Worm (Caenorhabditis elegans) whole organism, L4 larva: Measurements from ENCODE around the gene F42A6.5.

Experiments
- F49E8.2 ChIP-seq: sonication (generic microtip); optimal IDR thresholded peaks from 2 replicates; lab custom pipeline; 2016; ENCODE audit warnings: missing compliant biosample characterization, mild to moderate bottlenecking, missing genetic modification characterization, borderline replicate concordance
- ama-1 ChIP-seq: fragments of 150-350 bp; optimal IDR thresholded peaks from 2 replicates; lab custom pipeline; 2014; ENCODE audit warnings: inconsistent platforms, mixed read lengths
- ceh-28 ChIP-seq: fragments of 150-350 bp; optimal IDR thresholded peaks from 2 replicates; lab custom pipeline; 2014; ENCODE audit warnings: missing biosample characterization, missing genetic modification reagents, missing genetic modification characterization
- duxl-1 ChIP-seq: sonication (generic microtip); optimal IDR thresholded peaks from 2 replicates; lab custom pipeline; 2016; ENCODE audit warnings: mild to moderate bottlenecking, missing genetic modification characterization, moderate library complexity, missing compliant biosample characterization; ENCODE audit not compliant: poor library complexity
- egl-27 ChIP-seq: sonication (generic microtip); optimal IDR thresholded peaks from 3 replicates; lab custom pipeline; 2017; ENCODE audit warnings: missing biosample characterization, missing genetic modification reagents, missing genetic modification characterization
- nhr-28 ChIP-seq: fragments of 150-350 bp; optimal IDR thresholded peaks from 2 replicates; lab custom pipeline; 2014; ENCODE audit warnings: missing biosample characterization, missing genetic modification characterization

- TF ChIP-seq F49E8.2 = no peak
- TF ChIP-seq nhr-28 (tag; lab: Kevin White, UChicago) = peak; percentile 45
- TF ChIP-seq duxl-1 (tag; lab: Kevin White, UChicago) = peak; percentile 20
- TF ChIP-seq egl-27 (tag; lab: Kevin White, UChicago) = no peak
- TF ChIP-seq ama-1 (lab: Kevin White, UChicago) = peak; percentile 94
- no peak for TF ChIP-seq ceh-28 (tag; lab: Kevin White, UChicago)
Measured at ce11 chrIV:3338676-3339075, 7.0 kb upstream of the F42A6.5 start, which contains the start of gene hrpa-1.
